Worm (Caenorhabditis elegans) whole organism, late embryonic: Measurements from ENCODE around the gene nstp-1.

ENCODE experiments used
- C08G9.2 ChIP-seq: sonication (generic microtip); optimal IDR thresholded peaks from 2 replicates; lab custom pipeline; 2016; ENCODE audit warnings: mild to moderate bottlenecking, missing genetic modification characterization, moderate library complexity, missing compliant biosample characterization
- F13H6.1 ChIP-seq: sonication (generic microtip); optimal IDR thresholded peaks from 2 replicates; lab custom pipeline; 2016; ENCODE audit warnings: missing genetic modification characterization, missing compliant biosample characterization
- ahr-1 ChIP-seq: sonication (generic microtip); optimal IDR thresholded peaks from 2 replicates; lab custom pipeline; 2016; ENCODE audit warnings: missing genetic modification characterization, missing compliant biosample characterization
- ceh-14 ChIP-seq: sonication (generic microtip); optimal IDR thresholded peaks from 2 replicates; lab custom pipeline; 2016; ENCODE audit warnings: missing genotype, missing genetic modification characterization, missing compliant biosample characterization
- ceh-2 ChIP-seq: sonication (generic microtip); optimal IDR thresholded peaks from 2 replicates; lab custom pipeline; 2016; ENCODE audit warnings: missing genotype, missing genetic modification characterization, missing compliant biosample characterization
- ceh-24 ChIP-seq: sonication (generic microtip); optimal IDR thresholded peaks from 2 replicates; lab custom pipeline; 2016; ENCODE audit warnings: mild to moderate bottlenecking, missing genetic modification characterization, missing compliant biosample characterization
- ceh-31 ChIP-seq: sonication (generic microtip); optimal IDR thresholded peaks from 2 replicates; lab custom pipeline; 2016; ENCODE audit warnings: missing genetic modification characterization, missing compliant biosample characterization
- ceh-34 ChIP-seq: sonication (generic microtip); optimal IDR thresholded peaks from 2 replicates; lab custom pipeline; 2016; ENCODE audit warnings: mild to moderate bottlenecking, missing genetic modification characterization, missing compliant biosample characterization
- ceh-45 ChIP-seq: fragments of 200-800 bp; sonication (Bioruptor generic); IDR thresholded peaks from 2 replicates; pipeline ENCODE4 v1.3.6; 2022; ENCODE audit warnings: missing genetic modification reagents, missing genetic modification characterization, missing compliant biosample characterization
- che-1 ChIP-seq: sonication (generic microtip); optimal IDR thresholded peaks from 2 replicates; lab custom pipeline; 2016; ENCODE audit warnings: mild to moderate bottlenecking, missing genetic modification characterization, missing compliant biosample characterization
- dmd-4 ChIP-seq: sonication (generic microtip); optimal IDR thresholded peaks from 2 replicates; lab custom pipeline; 2016; ENCODE audit warnings: borderline replicate concordance, missing genetic modification characterization, missing compliant biosample characterization
- elt-2 ChIP-seq: sonication (generic microtip); optimal IDR thresholded peaks from 2 replicates; lab custom pipeline; 2016; ENCODE audit warnings: missing genetic modification reagents, missing genetic modification characterization, missing compliant biosample characterization
- ets-4 ChIP-seq: sonication (generic microtip); optimal IDR thresholded peaks from 2 replicates; lab custom pipeline; 2016; ENCODE audit warnings: missing genetic modification characterization, missing compliant biosample characterization
- eyg-1 ChIP-seq: sonication (generic microtip); optimal IDR thresholded peaks from 2 replicates; lab custom pipeline; 2016; ENCODE audit warnings: missing genotype, missing genetic modification characterization, missing compliant biosample characterization
- fax-1 ChIP-seq: sonication (generic microtip); optimal IDR thresholded peaks from 2 replicates; lab custom pipeline; 2016; ENCODE audit warnings: missing genotype, missing genetic modification characterization, missing compliant biosample characterization
- fkh-6 ChIP-seq: sonication (generic microtip); optimal IDR thresholded peaks from 2 replicates; lab custom pipeline; 2016; ENCODE audit warnings: missing genetic modification characterization, missing compliant biosample characterization
- hlh-13 ChIP-seq: fragments of 200-800 bp; sonication (Bioruptor generic); optimal IDR thresholded peaks from 2 replicates; lab custom pipeline; 2018; ENCODE audit warnings: mild to moderate bottlenecking, missing genetic modification characterization, missing compliant biosample characterization
- hlh-30 ChIP-seq: sonication (generic microtip); optimal IDR thresholded peaks from 2 replicates; lab custom pipeline; 2017; ENCODE audit warnings: antibody characterized with exemption, missing genetic modification characterization, missing compliant biosample characterization; ENCODE audit not compliant: insufficient read depth
- hlh-8 ChIP-seq: sonication (generic microtip); optimal IDR thresholded peaks from 2 replicates; lab custom pipeline; 2016; ENCODE audit warnings: missing genotype, missing genetic modification characterization, missing compliant biosample characterization
- lim-6 ChIP-seq: sonication (generic microtip); optimal IDR thresholded peaks from 2 replicates; lab custom pipeline; 2016; ENCODE audit warnings: missing genetic modification characterization, missing compliant biosample characterization
- mec-3 ChIP-seq: sonication (generic microtip); optimal IDR thresholded peaks from 2 replicates; lab custom pipeline; 2016; ENCODE audit warnings: borderline replicate concordance, missing genetic modification characterization, missing compliant biosample characterization
- nfya-1 ChIP-seq: sonication (generic microtip); optimal IDR thresholded peaks from 2 replicates; lab custom pipeline; 2017; ENCODE audit warnings: missing genetic modification characterization, mild to moderate bottlenecking, missing compliant biosample characterization, antibody characterized with exemption, moderate library complexity
- nhr-11 ChIP-seq: fragments of 150-350 bp; optimal IDR thresholded peaks from 2 replicates; lab custom pipeline; 2014; ENCODE audit warnings: missing biosample characterization, missing genetic modification characterization
- nhr-232 ChIP-seq: sonication (generic microtip); optimal IDR thresholded peaks from 2 replicates; lab custom pipeline; 2016; ENCODE audit warnings: missing genetic modification characterization, missing compliant biosample characterization
- pag-3 ChIP-seq: sonication (generic microtip); optimal IDR thresholded peaks from 2 replicates; lab custom pipeline; 2016; ENCODE audit warnings: missing compliant biosample characterization, missing genetic modification characterization, borderline replicate concordance
- pax-1 ChIP-seq: fragments of 150-350 bp; optimal IDR thresholded peaks from 2 replicates; lab custom pipeline; 2014; ENCODE audit warnings: missing biosample characterization, missing genetic modification characterization
- pha-2 ChIP-seq: sonication (generic microtip); optimal IDR thresholded peaks from 2 replicates; lab custom pipeline; 2017; ENCODE audit warnings: mild to moderate bottlenecking, missing genetic modification characterization, missing compliant biosample characterization
- ref-2 ChIP-seq: sonication (generic microtip); optimal IDR thresholded peaks from 2 replicates; lab custom pipeline; 2016; ENCODE audit warnings: missing genetic modification characterization, missing compliant biosample characterization
- rnt-1 ChIP-seq: sonication (generic microtip); optimal IDR thresholded peaks from 2 replicates; lab custom pipeline; 2016; ENCODE audit warnings: missing genetic modification characterization, missing compliant biosample characterization
- sdc-2 ChIP-seq: sonication (generic microtip); optimal IDR thresholded peaks from 2 replicates; lab custom pipeline; 2016; ENCODE audit warnings: missing genotype, missing genetic modification characterization, missing compliant biosample characterization
- syd-9 ChIP-seq: sonication (generic microtip); optimal IDR thresholded peaks from 2 replicates; lab custom pipeline; 2016; ENCODE audit warnings: mild to moderate bottlenecking, missing genetic modification characterization, moderate library complexity, missing compliant biosample characterization
- tbx-2 ChIP-seq: sonication (generic microtip); optimal IDR thresholded peaks from 2 replicates; lab custom pipeline; 2016; ENCODE audit warnings: missing genetic modification characterization, missing compliant biosample characterization
- tbx-7 ChIP-seq: sonication (generic microtip); optimal IDR thresholded peaks from 2 replicates; lab custom pipeline; 2016; ENCODE audit warnings: missing genotype, missing genetic modification characterization, missing compliant biosample characterization
- ttx-3 ChIP-seq: sonication (generic microtip); optimal IDR thresholded peaks from 2 replicates; lab custom pipeline; 2016; ENCODE audit warnings: missing genetic modification reagents, missing genetic modification characterization, missing compliant biosample characterization
- unc-3 ChIP-seq, 2 experiments: fragments of 200-800 bp in 1 of 2; sonication (Bioruptor generic) in 1 of 2; sonication (generic microtip) in 1 of 2; conservative IDR thresholded peaks in 1 of 2; optimal IDR thresholded peaks in 1 of 2; 2 replicates each; pipeline versions ENCODE4 v1.3.6 to Lab custom; 2016 to 2022; ENCODE audit warnings: missing compliant biosample characterization in 2 of 2, missing genetic modification characterization in 2 of 2, missing genetic modification reagents in 1 of 2
- unc-42 ChIP-seq: sonication (generic microtip); optimal IDR thresholded peaks from 2 replicates; lab custom pipeline; 2016; ENCODE audit warnings: missing genotype, missing genetic modification characterization, missing compliant biosample characterization
- unc-86 ChIP-seq: sonication (generic microtip); optimal IDR thresholded peaks from 2 replicates; lab custom pipeline; 2016; ENCODE audit warnings: missing genetic modification characterization, missing compliant biosample characterization
- zip-5 ChIP-seq: sonication (generic microtip); optimal IDR thresholded peaks from 2 replicates; lab custom pipeline; 2016; ENCODE audit warnings: missing genetic modification characterization, missing compliant biosample characterization
- ztf-16 ChIP-seq: sonication (generic microtip); optimal IDR thresholded peaks from 2 replicates; lab custom pipeline; 2017; ENCODE audit warnings: missing genetic modification characterization, missing compliant biosample characterization

The nstp-1 gene

DNA sequence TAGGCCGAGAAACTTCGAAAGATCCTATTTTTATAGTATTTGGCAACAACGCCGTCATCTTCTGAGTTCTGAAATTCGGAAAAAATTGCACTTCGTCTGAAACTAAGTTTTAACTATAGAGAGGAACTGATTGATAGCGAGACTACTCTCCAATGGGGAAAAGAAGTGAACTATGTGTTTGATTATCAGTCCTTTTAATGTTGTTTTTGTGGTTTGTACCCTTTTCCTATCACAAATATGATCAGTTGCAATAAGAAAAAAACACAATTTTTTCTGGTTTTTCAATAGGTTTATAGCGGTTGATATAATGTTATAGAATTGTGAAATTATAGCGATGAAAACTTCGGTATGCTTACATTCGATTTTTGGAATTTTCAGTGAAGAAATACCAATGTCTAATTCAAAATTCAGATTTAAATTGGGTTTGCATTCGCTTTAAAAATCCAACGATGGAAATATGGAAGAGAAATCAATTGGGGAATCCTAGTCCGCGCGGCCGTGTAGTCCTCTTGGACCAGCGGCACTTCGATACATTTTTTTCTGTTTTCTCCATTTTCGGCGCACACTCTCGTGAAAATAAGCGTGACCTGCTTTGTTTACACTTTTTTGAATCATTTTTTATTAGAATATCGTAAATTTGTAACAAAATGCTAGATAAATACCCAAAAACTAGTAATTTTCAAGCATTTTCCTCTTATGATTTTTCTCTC is 11.3 kb upstream of the nstp-1 start, which contains the start of gene C53B4.3:
TSS of gene C53B4.3 (minus strand) at position 464 of the 710 bp plus-strand sequence.
- TF ChIP-seq hlh-13 (GFP tag; lab: Kevin White, UChicago), result no peak
- TF ChIP-seq che-1, result no peak
- TF ChIP-seq dmd-4 (tag; lab: Kevin White, UChicago), result no peak
- no peak for TF ChIP-seq pax-1
- peak; percentile 81 for TF ChIP-seq ref-2 (tag; lab: Kevin White, UChicago)
- peak; percentile 15 for TF ChIP-seq ttx-3 (tag; lab: Kevin White, UChicago)
- peak; percentile 41 for TF ChIP-seq ceh-34 (tag; lab: Kevin White, UChicago)
- TF ChIP-seq mec-3, result no peak
- TF ChIP-seq nhr-232 (tag; lab: Kevin White, UChicago), result no peak
- TF ChIP-seq ceh-24, result no peak
- peak; percentile 57 for TF ChIP-seq sdc-2
- TF ChIP-seq lim-6, result peak; percentile 75
- peak; percentile 18 for TF ChIP-seq unc-86 (tag; lab: Kevin White, UChicago)
- TF ChIP-seq fkh-6 (tag; lab: Kevin White, UChicago), result peak; percentile 70
- no peak for TF ChIP-seq syd-9 (tag; lab: Kevin White, UChicago)
- no peak for TF ChIP-seq unc-3 (GFP tag; conservative IDR thresholded peaks at IDR 0.05; lab: Robert Waterston, UW)
- TF ChIP-seq unc-3 (tag; optimal IDR thresholded peaks at IDR 0.05; lab: Kevin White, UChicago), result no peak
- no peak for TF ChIP-seq elt-2 (tag; lab: Kevin White, UChicago)
- no peak for TF ChIP-seq hlh-30 (tag; lab: Kevin White, UChicago)
- TF ChIP-seq eyg-1, result no peak
- peak; percentile 94 for TF ChIP-seq ceh-2 (tag; lab: Kevin White, UChicago)
- TF ChIP-seq ceh-31 (tag; lab: Kevin White, UChicago), result peak; percentile 93
- TF ChIP-seq ceh-45, result no peak
- peak; percentile 69 for TF ChIP-seq F13H6.1
- no peak for TF ChIP-seq nhr-11
- TF ChIP-seq ets-4 (tag; lab: Kevin White, UChicago), result peak; percentile 89
- TF ChIP-seq tbx-7, result peak; percentile 96
- TF ChIP-seq C08G9.2 (tag; lab: Kevin White, UChicago), result peak; percentile 97
- peak; percentile 89 for TF ChIP-seq zip-5
- peak; percentile 83 for TF ChIP-seq hlh-8 (tag; lab: Kevin White, UChicago)
- peak; percentile 43 for TF ChIP-seq ztf-16 (tag; lab: Kevin White, UChicago)
- TF ChIP-seq pha-2 (tag; lab: Kevin White, UChicago), result no peak
- peak; percentile 41 for TF ChIP-seq fax-1 (tag; lab: Kevin White, UChicago)
- TF ChIP-seq tbx-2 (tag; lab: Kevin White, UChicago), result peak; percentile 87
- TF ChIP-seq rnt-1, result peak; percentile 83
- no peak for TF ChIP-seq nfya-1
- peak; percentile 14 for TF ChIP-seq unc-42
- TF ChIP-seq pag-3 (tag; lab: Kevin White, UChicago), result no peak
- TF ChIP-seq ahr-1 (tag; lab: Kevin White, UChicago), result peak; percentile 9
- TF ChIP-seq ceh-14 (tag; lab: Kevin White, UChicago), result peak; percentile 53

DNA sequence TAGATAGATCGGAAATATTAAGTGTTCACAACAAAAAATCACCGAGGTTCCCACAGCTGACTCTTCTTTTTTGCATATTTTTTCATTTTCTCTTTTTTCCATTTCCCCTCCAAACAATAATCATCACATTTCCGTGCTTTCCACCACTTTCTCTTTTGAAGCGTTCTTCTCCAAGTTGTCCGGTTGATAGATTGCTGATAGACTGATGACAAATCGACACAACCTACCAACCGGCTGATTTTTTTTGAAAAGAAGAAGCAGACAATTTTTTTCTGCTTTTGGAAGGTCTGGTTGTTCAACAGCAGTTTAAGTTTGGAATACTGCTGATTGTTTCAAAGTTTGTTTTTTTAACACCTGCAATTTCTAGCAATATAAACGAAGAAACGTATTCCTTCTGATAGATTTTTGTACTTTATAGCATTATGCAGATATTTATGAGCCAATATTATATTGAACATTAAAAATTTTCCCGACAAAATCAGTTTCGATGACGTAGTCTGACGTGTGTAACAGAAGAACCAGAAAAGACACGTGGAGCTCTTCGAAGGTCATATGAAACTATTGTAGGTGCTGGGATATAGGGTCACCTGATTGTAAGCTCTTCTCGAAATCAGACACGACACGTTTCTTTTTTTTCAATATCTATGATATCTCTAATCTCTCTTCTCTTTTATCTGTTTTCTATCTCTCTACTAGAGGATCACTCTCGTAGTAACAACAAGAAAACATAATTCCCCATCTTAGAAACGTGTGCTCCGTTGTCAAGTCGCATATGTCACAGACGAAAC is 9.9 kb upstream of the nstp-1 start:
- no peak for TF ChIP-seq tbx-2 (tag; lab: Kevin White, UChicago)
- peak; percentile 25 for TF ChIP-seq hlh-30 (tag; lab: Kevin White, UChicago)
